Worm (Caenorhabditis elegans) whole organism, early embryonic: ENCODE results near the gene rbr-2.

Source experiments
- B0310.2 ChIP-seq: sonication (generic microtip); optimal IDR thresholded peaks from 2 replicates; lab custom pipeline; 2016; ENCODE audit warnings: mild to moderate bottlenecking, missing genetic modification characterization, missing compliant biosample characterization
- ama-1 ChIP-seq: fragments of 150-350 bp; optimal IDR thresholded peaks from 2 replicates; lab custom pipeline; 2014
- ceh-13 ChIP-seq: fragments of 200-800 bp; sonication (Bioruptor generic); optimal IDR thresholded peaks from 2 replicates; lab custom pipeline; 2018; ENCODE audit warnings: mild to moderate bottlenecking, missing genetic modification characterization, missing compliant biosample characterization
- ceh-36 ChIP-seq: sonication (generic microtip); optimal IDR thresholded peaks from 2 replicates; lab custom pipeline; 2016; ENCODE audit warnings: missing genetic modification characterization, inconsistent platforms, missing compliant biosample characterization
- flt-1 ChIP-seq: fragments of 200-800 bp; sonication (Bioruptor generic); IDR thresholded peaks from 2 replicates; pipeline ENCODE4 v1.3.6; 2022; ENCODE audit warnings: missing genetic modification characterization, missing compliant biosample characterization
- hmbx-1 ChIP-seq: sonication (generic microtip); optimal IDR thresholded peaks from 2 replicates; lab custom pipeline; 2016; ENCODE audit warnings: mild to moderate bottlenecking, missing genetic modification characterization, missing compliant biosample characterization
- hmg-4 ChIP-seq: fragments of 200-800 bp; sonication (Bioruptor generic); optimal IDR thresholded peaks from 2 replicates; lab custom pipeline; 2018; ENCODE audit warnings: mild to moderate bottlenecking, missing genetic modification characterization, missing compliant biosample characterization
- hnd-1 ChIP-seq: sonication (generic microtip); optimal IDR thresholded peaks from 2 replicates; lab custom pipeline; 2016; ENCODE audit warnings: missing genetic modification characterization, missing compliant biosample characterization
- scrt-1 ChIP-seq: fragments of 200-800 bp; sonication (Bioruptor generic); IDR thresholded peaks from 2 replicates; pipeline ENCODE4 v1.3.6; 2022; ENCODE audit warnings: missing genetic modification characterization, missing compliant biosample characterization
- tbx-11 ChIP-seq: fragments of 200-800 bp; sonication (Bioruptor generic); IDR thresholded peaks from 2 replicates; pipeline ENCODE4 v1.3.6; 2022; ENCODE audit warnings: missing genetic modification characterization, missing compliant biosample characterization
- tbx-37 ChIP-seq: fragments of 200-800 bp; sonication (Bioruptor generic); conservative IDR thresholded peaks from 2 replicates; pipeline ENCODE4 v1.3.6; 2022; ENCODE audit warnings: missing genetic modification reagents, missing genetic modification characterization, missing compliant biosample characterization
- tra-4 ChIP-seq: sonication (generic microtip); optimal IDR thresholded peaks from 2 replicates; lab custom pipeline; 2017; ENCODE audit warnings: missing genetic modification characterization, missing compliant biosample characterization

DNA sequence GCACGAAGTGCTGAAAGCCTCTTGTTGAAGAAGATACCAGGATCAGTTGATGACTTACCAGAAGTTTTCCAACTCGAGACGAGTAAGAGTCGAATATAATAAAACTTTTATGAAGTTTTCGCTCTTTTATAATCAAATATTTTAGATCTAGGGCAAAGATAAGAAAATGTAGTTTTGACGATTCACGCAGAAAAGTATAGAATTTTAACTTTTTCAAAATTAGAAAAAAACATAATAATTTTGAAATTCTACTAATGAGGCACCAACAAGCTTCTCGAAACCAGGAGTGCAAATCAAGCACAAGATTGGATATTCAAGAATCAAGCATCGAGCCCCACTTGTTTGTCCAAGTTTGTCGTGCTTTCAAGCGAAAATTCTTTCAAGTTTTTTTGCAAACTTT is 28.9 kb downstream of the rbr-2 start, which contains the start of gene Y69E1A.1:
- TF ChIP-seq ama-1 (lab: Kevin White, UChicago), result no peak
- no peak for TF ChIP-seq tbx-11
- no peak for TF ChIP-seq tbx-37 (GFP tag; lab: Robert Waterston, UW)
- no peak for TF ChIP-seq ceh-13 (GFP tag; lab: Kevin White, UChicago)
- TF ChIP-seq flt-1 (GFP tag; lab: Robert Waterston, UW), result no peak
- TF ChIP-seq tra-4, result no peak
- no peak for TF ChIP-seq scrt-1 (GFP tag; lab: Robert Waterston, UW)
- no peak for TF ChIP-seq B0310.2 (tag; lab: Kevin White, UChicago)
- TF ChIP-seq hmbx-1 (tag; lab: Kevin White, UChicago), result no peak
- no peak for TF ChIP-seq hmg-4 (GFP tag; lab: Kevin White, UChicago)
- no peak for TF ChIP-seq hnd-1
- no peak for TF ChIP-seq ceh-36 (tag; lab: Kevin White, UChicago)
